Fruit fly (Drosophila melanogaster): ENCODE results near the gene CG12170.

CG12170 gene

DNA sequence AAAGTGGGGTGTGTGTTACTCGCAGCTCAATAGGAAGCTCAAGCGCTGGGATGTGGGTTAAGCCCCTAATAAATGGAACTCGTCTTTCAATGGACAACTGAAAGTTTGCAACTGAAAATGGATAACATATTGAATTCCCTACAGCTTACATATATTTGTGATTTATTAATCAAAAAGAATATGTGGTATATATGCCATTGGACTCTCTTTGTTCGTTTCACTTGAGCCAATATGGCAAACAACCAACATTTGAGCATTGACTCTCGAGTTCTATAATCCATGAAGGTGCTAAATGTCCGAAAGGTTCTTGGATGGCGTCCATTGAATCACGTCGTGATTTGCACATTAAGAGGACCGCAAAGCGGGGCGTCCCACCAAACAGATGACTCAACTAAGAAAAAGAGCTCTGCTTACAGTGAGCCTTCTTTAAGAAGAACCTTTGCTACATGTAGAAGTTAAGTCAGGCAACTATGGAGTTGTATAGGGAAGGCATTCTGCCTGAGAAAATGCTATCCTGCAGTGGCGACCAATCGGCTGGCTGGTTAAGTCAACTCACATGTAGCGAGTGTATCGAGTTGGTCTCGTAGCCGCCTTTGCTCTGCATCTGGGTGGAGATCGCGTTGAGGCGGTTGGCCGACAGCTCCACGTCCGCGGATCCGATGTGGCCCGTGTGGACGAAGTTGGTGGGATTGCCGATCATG lies 19.0 kb upstream of the CG12170 start (continued):
- TF ChIP-seq dac (GFP tag; optimal IDR thresholded peaks at IDR 0.05) = peak; percentile 22

DNA sequence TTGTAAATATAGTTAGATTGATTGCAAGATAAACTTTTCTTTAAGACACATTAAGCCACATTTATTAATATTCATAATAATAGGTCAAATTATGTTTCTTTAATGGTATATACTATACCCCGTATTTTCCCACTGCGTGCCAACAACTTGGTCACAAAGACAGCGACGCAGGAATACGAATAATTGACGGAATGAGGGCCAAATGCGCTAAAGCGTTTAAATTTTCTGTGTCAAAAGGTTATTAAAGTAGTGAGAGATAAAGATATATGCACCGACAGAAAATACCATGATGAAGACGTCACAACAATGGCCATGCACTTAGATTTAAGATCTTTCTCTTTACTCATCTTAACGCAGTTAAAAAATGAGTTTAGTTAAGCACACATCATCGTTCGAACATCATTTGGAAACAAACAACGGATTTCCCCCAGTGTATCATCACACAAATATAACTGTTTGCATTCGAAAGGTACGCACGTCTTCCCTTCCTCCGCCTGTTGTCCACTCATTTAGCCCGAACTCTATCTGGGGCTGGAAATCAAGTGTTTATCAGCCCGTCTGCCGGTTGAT lies 16.6 kb upstream of the CG12170 start:
- TF ChIP-seq svp (GFP tag) = peak; percentile 90
- peak; percentile 71 for TF ChIP-seq topi (GFP tag; optimal IDR thresholded peaks at IDR 0.05)
- peak; percentile 61 for TF ChIP-seq Sox102F (GFP tag; optimal IDR thresholded peaks at IDR 0.05)
- peak; percentile 57 for TF ChIP-seq CG11902 (GFP tag; optimal IDR thresholded peaks at IDR 0.05)
- no peak for TF ChIP-seq Hr38 (GFP tag; optimal IDR thresholded peaks at IDR 0.05)
- peak; percentile 49 for TF ChIP-seq CG10669 (GFP tag; optimal IDR thresholded peaks at IDR 0.05)
- peak; percentile 15 for TF ChIP-seq fd85E (GFP tag; optimal IDR thresholded peaks at IDR 0.05)
- TF ChIP-seq CG15336 (GFP tag; IDR thresholded peaks at IDR 0.05) = no peak
- peak; percentile 92 for TF ChIP-seq Eip78C (GFP tag)
- peak; percentile 56 for TF ChIP-seq CG34406 (GFP tag; optimal IDR thresholded peaks at IDR 0.05)
- TF ChIP-seq eg (GFP tag; IDR thresholded peaks at IDR 0.05) = peak; percentile 65
- peak; percentile 67 for TF ChIP-seq Hr4 (GFP tag; optimal IDR thresholded peaks at IDR 0.05)
- peak; percentile 67 for TF ChIP-seq acj6 (GFP tag; optimal IDR thresholded peaks at IDR 0.05)
- TF ChIP-seq fkh (GFP tag; optimal IDR thresholded peaks at IDR 0.05) = peak; percentile 81
- no peak for TF ChIP-seq dsx (GFP tag; optimal IDR thresholded peaks at IDR 0.05; ENCODE audit: poor library complexity, severe bottlenecking)
- peak; percentile 69 for TF ChIP-seq CG6808 (GFP tag; optimal IDR thresholded peaks at IDR 0.05)
- TF ChIP-seq esn (GFP tag; optimal IDR thresholded peaks at IDR 0.05) = peak; percentile 82
- peak; percentile 65 for TF ChIP-seq CG8632 (GFP tag; optimal IDR thresholded peaks at IDR 0.05)
- TF ChIP-seq CG10631 (GFP tag; optimal IDR thresholded peaks at IDR 0.05) = peak; percentile 60
- TF ChIP-seq Sox15 (GFP tag; optimal IDR thresholded peaks at IDR 0.05) = peak; percentile 54
- TF ChIP-seq Met (GFP tag; optimal IDR thresholded peaks at IDR 0.05) = peak; percentile 69
- no peak for TF ChIP-seq vri (GFP tag; optimal IDR thresholded peaks at IDR 0.05)
- peak; percentile 76 for TF ChIP-seq CG6163 (GFP tag; IDR thresholded peaks at IDR 0.05)
- peak; percentile 18 to 78 for TF ChIP-seq salr (GFP tag; optimal IDR thresholded peaks at IDR 0.05)
- peak; percentile 14 for TF ChIP-seq CG11762 (GFP tag; optimal IDR thresholded peaks at IDR 0.05; ENCODE audit: insufficient read depth)
- peak; percentile 58 for TF ChIP-seq OdsH (GFP tag; optimal IDR thresholded peaks at IDR 0.05)
- peak; percentile 67 for TF ChIP-seq Eip75B (GFP tag; optimal IDR thresholded peaks at IDR 0.05)
- TF ChIP-seq Lpt (GFP tag; optimal IDR thresholded peaks at IDR 0.05) = peak; percentile 17
- TF ChIP-seq Hr39 (GFP tag; optimal IDR thresholded peaks at IDR 0.05) = peak; percentile 61
- no peak for TF ChIP-seq CG11294 (GFP tag; IDR thresholded peaks at IDR 0.05)
- TF ChIP-seq CG16779 (tag; optimal IDR thresholded peaks at IDR 0.05) = peak; percentile 16
- TF ChIP-seq Smox (GFP tag; optimal IDR thresholded peaks at IDR 0.05) = peak; percentile 66
- TF ChIP-seq CG4318 (GFP tag; optimal IDR thresholded peaks at IDR 0.05) = peak; percentile 73
- TF ChIP-seq CG9139 (GFP tag; optimal IDR thresholded peaks at IDR 0.05) = no peak
- TF ChIP-seq Blimp-1 (GFP tag; optimal IDR thresholded peaks at IDR 0.05) = peak; percentile 5
- peak; percentile 48 for TF ChIP-seq spab (GFP tag; optimal IDR thresholded peaks at IDR 0.05)
- peak; percentile 57 for TF ChIP-seq Sox14 (GFP tag; optimal IDR thresholded peaks at IDR 0.05)
- TF ChIP-seq CG3919 (GFP tag; optimal IDR thresholded peaks at IDR 0.05) = peak; percentile 75
- TF ChIP-seq lz (GFP tag; optimal IDR thresholded peaks at IDR 0.05) = peak; percentile 51
- TF ChIP-seq CG31627 (GFP tag; optimal IDR thresholded peaks at IDR 0.05) = peak; percentile 65
- TF ChIP-seq cyc (GFP tag; optimal IDR thresholded peaks at IDR 0.05) = peak; percentile 70
- peak; percentile 57 for TF ChIP-seq pdm3 (GFP tag; optimal IDR thresholded peaks at IDR 0.05)
- peak; percentile 50 for TF ChIP-seq fd59A (GFP tag; optimal IDR thresholded peaks at IDR 0.05)
- TF ChIP-seq CG1621 (tag; optimal IDR thresholded peaks at IDR 0.05) = peak; percentile 14
- TF ChIP-seq ss (GFP tag; optimal IDR thresholded peaks at IDR 0.05) = peak in 1 of 2 experiments; percentile 51
- TF ChIP-seq Eip93F (GFP tag; optimal IDR thresholded peaks at IDR 0.05) = no peak
- TF ChIP-seq dac (GFP tag; optimal IDR thresholded peaks at IDR 0.05) = peak; percentile 55
- TF ChIP-seq CG7368 (GFP tag; optimal IDR thresholded peaks at IDR 0.05) = peak; percentile 36

Data from whole organism, prepupa.